Worm (Caenorhabditis elegans) whole organism, L3 larva: Measurements from ENCODE around the gene grsp-2.
A peak's percentile ranks its signal among the peaks of the same experiment; 100 is the strongest.

Source experiments
- R02D3.7 ChIP-seq: fragments of 150-350 bp; optimal IDR thresholded peaks from 2 replicates; lab custom pipeline; 2014; ENCODE audit warnings: missing biosample characterization, missing genetic modification characterization
- aly-2 ChIP-seq: fragments of 150-350 bp; optimal IDR thresholded peaks from 2 replicates; lab custom pipeline; 2014; ENCODE audit warnings: missing biosample characterization, missing genetic modification characterization
- ceh-28 ChIP-seq: fragments of 150-350 bp; optimal IDR thresholded peaks from 2 replicates; lab custom pipeline; 2014; ENCODE audit warnings: missing biosample characterization, missing genetic modification reagents, missing genetic modification characterization
- ceh-82 ChIP-seq: fragments of 150-350 bp; optimal IDR thresholded peaks from 2 replicates; lab custom pipeline; 2014; ENCODE audit warnings: missing biosample characterization, missing genetic modification characterization
- ceh-9 ChIP-seq: sonication (generic microtip); optimal IDR thresholded peaks from 2 replicates; lab custom pipeline; 2018; ENCODE audit warnings: missing biosample characterization, missing genetic modification characterization
- daf-12 ChIP-seq: fragments of 150-350 bp; optimal IDR thresholded peaks from 2 replicates; lab custom pipeline; 2014; ENCODE audit warnings: missing biosample characterization, missing genetic modification reagents, missing genetic modification characterization
- egl-27 ChIP-seq: sonication (generic microtip); optimal IDR thresholded peaks from 4 replicates; lab custom pipeline; 2017; ENCODE audit warnings: missing biosample characterization, missing genetic modification reagents, missing genetic modification characterization
- egl-5 ChIP-seq: fragments of 150-350 bp; optimal IDR thresholded peaks from 2 replicates; lab custom pipeline; 2017; ENCODE audit warnings: missing biosample characterization, missing genetic modification reagents, missing genetic modification characterization, inconsistent platforms
- elt-1 ChIP-seq: fragments of 150-350 bp; optimal IDR thresholded peaks from 2 replicates; lab custom pipeline; 2014; ENCODE audit warnings: missing biosample characterization, missing genetic modification characterization
- elt-2 ChIP-seq: sonication (generic microtip); optimal IDR thresholded peaks from 2 replicates; lab custom pipeline; 2016; ENCODE audit warnings: missing genetic modification reagents, mild to moderate bottlenecking, missing genetic modification characterization, missing compliant biosample characterization
- elt-3 ChIP-seq, 3 experiments: fragments of 150-350 bp in 1 of 3; sonication (generic microtip) in 2 of 3; optimal IDR thresholded peaks; 2 replicates in 2 of 3; 4 replicates in 1 of 3; lab custom pipeline; 2014 to 2017; ENCODE audit warnings: missing biosample characterization in 3 of 3, missing genetic modification characterization in 3 of 3
- eor-1 ChIP-seq, 2 experiments: fragments of 150-350 bp; optimal IDR thresholded peaks; 2 replicates each; lab custom pipeline; 2014 to 2018; ENCODE audit warnings: missing biosample characterization in 2 of 2, missing genetic modification characterization in 2 of 2
- fkh-10 ChIP-seq: sonication (generic microtip); optimal IDR thresholded peaks from 2 replicates; lab custom pipeline; 2017; ENCODE audit warnings: missing biosample characterization, missing genetic modification reagents, missing genetic modification characterization
- fkh-2 ChIP-seq: fragments of 150-350 bp; optimal IDR thresholded peaks from 2 replicates; lab custom pipeline; 2014; ENCODE audit warnings: missing biosample characterization, missing genetic modification reagents, missing genetic modification characterization
- fos-1 ChIP-seq: fragments of 150-350 bp; optimal IDR thresholded peaks from 2 replicates; lab custom pipeline; 2014; ENCODE audit warnings: missing biosample characterization, missing genetic modification characterization
- hmg-11 ChIP-seq: sonication (generic microtip); optimal IDR thresholded peaks from 2 replicates; lab custom pipeline; 2016; ENCODE audit warnings: missing genetic modification characterization, missing compliant biosample characterization
- jun-1 ChIP-seq: fragments of 150-350 bp; optimal IDR thresholded peaks from 2 replicates; lab custom pipeline; 2014; ENCODE audit warnings: missing biosample characterization, missing genetic modification reagents, missing genetic modification characterization
- lin-15B ChIP-seq: fragments of 150-350 bp; optimal IDR thresholded peaks from 2 replicates; lab custom pipeline; 2014; ENCODE audit warnings: missing biosample characterization, missing genetic modification characterization
- lin-39 ChIP-seq: fragments of 150-350 bp; optimal IDR thresholded peaks from 2 replicates; lab custom pipeline; 2018; ENCODE audit warnings: missing biosample characterization, missing genetic modification reagents, missing genetic modification characterization
- lsy-12 ChIP-seq: sonication (generic microtip); optimal IDR thresholded peaks from 2 replicates; lab custom pipeline; 2016; ENCODE audit warnings: mild to moderate bottlenecking, missing genetic modification characterization, missing compliant biosample characterization
- mdl-1 ChIP-seq: fragments of 150-350 bp; optimal IDR thresholded peaks from 2 replicates; lab custom pipeline; 2014; ENCODE audit warnings: missing biosample characterization, missing genetic modification characterization
- mml-1 ChIP-seq: fragments of 150-350 bp; sonication (generic microtip); optimal IDR thresholded peaks from 3 replicates; lab custom pipeline; 2014; ENCODE audit warnings: missing biosample characterization, missing genetic modification characterization
- nfya-1 ChIP-seq: sonication (generic microtip); optimal IDR thresholded peaks from 2 replicates; lab custom pipeline; 2017; ENCODE audit warnings: missing genetic modification characterization, mild to moderate bottlenecking, missing compliant biosample characterization, antibody characterized with exemption, moderate library complexity; ENCODE audit not compliant: insufficient read depth
- nhr-11 ChIP-seq: fragments of 150-350 bp; optimal IDR thresholded peaks from 2 replicates; lab custom pipeline; 2014; ENCODE audit warnings: missing biosample characterization, missing genetic modification characterization
- nhr-12 ChIP-seq: fragments of 150-350 bp; optimal IDR thresholded peaks from 2 replicates; lab custom pipeline; 2014; ENCODE audit warnings: missing biosample characterization, missing genetic modification characterization
- nhr-23 ChIP-seq: fragments of 150-350 bp; optimal IDR thresholded peaks from 2 replicates; lab custom pipeline; 2014; ENCODE audit warnings: missing biosample characterization, missing genetic modification reagents, missing genetic modification characterization
- nhr-237 ChIP-seq: fragments of 150-350 bp; optimal IDR thresholded peaks from 2 replicates; lab custom pipeline; 2014; ENCODE audit warnings: missing biosample characterization, missing genetic modification characterization
- nhr-25 ChIP-seq: sonication (generic microtip); optimal IDR thresholded peaks from 2 replicates; lab custom pipeline; 2017; ENCODE audit warnings: missing biosample characterization, missing genetic modification characterization
- nhr-43 ChIP-seq: sonication (generic microtip); optimal IDR thresholded peaks from 2 replicates; lab custom pipeline; 2016; ENCODE audit warnings: mild to moderate bottlenecking, missing genetic modification characterization, missing compliant biosample characterization; ENCODE audit not compliant: poor library complexity, severe bottlenecking
- nhr-67 ChIP-seq: fragments of 150-350 bp; optimal IDR thresholded peaks from 2 replicates; lab custom pipeline; 2014; ENCODE audit warnings: missing biosample characterization, missing genetic modification characterization
- nhr-76 ChIP-seq: fragments of 150-350 bp; sonication (generic microtip); optimal IDR thresholded peaks from 5 replicates; lab custom pipeline; 2014; ENCODE audit warnings: missing biosample characterization, missing genetic modification characterization
- nhr-77 ChIP-seq: fragments of 150-350 bp; optimal IDR thresholded peaks from 2 replicates; lab custom pipeline; 2014; ENCODE audit warnings: missing biosample characterization, missing genetic modification characterization
- pha-4 ChIP-seq: fragments of 150-350 bp; optimal IDR thresholded peaks from 2 replicates; lab custom pipeline; 2014; ENCODE audit warnings: missing biosample characterization, missing genetic modification reagents, missing genetic modification characterization
- pqm-1 ChIP-seq: fragments of 150-350 bp; optimal IDR thresholded peaks from 2 replicates; lab custom pipeline; 2017; ENCODE audit warnings: missing biosample characterization, missing genetic modification characterization, inconsistent platforms
- skn-1 ChIP-seq: fragments of 150-350 bp; optimal IDR thresholded peaks from 2 replicates; lab custom pipeline; 2014; ENCODE audit warnings: missing biosample characterization, missing genetic modification characterization
- snpc-4 ChIP-seq: fragments of 150-350 bp; optimal IDR thresholded peaks from 2 replicates; lab custom pipeline; 2014; ENCODE audit warnings: missing biosample characterization, missing genetic modification characterization
- tbx-2 ChIP-seq: sonication (generic microtip); optimal IDR thresholded peaks from 2 replicates; lab custom pipeline; 2016; ENCODE audit warnings: mild to moderate bottlenecking, missing genetic modification characterization, missing compliant biosample characterization
- unc-39 ChIP-seq: sonication (generic microtip); optimal IDR thresholded peaks from 4 replicates; lab custom pipeline; 2017; ENCODE audit warnings: missing biosample characterization, missing genetic modification characterization
- unc-62 ChIP-seq: fragments of 150-350 bp; sonication (generic microtip); optimal IDR thresholded peaks from 4 replicates; lab custom pipeline; 2014; ENCODE audit warnings: missing biosample characterization, missing genetic modification reagents, missing genetic modification characterization
- zag-1 ChIP-seq: fragments of 150-350 bp; optimal IDR thresholded peaks from 2 replicates; lab custom pipeline; 2014; ENCODE audit warnings: missing biosample characterization, missing genetic modification characterization
- ztf-4 ChIP-seq: fragments of 150-350 bp; optimal IDR thresholded peaks from 2 replicates; lab custom pipeline; 2014; ENCODE audit warnings: missing biosample characterization, missing genetic modification characterization

The grsp-2 gene

ce11 chrIV:8794895-8795665 lies 21.0 kb upstream of the grsp-2 start:
- TF ChIP-seq unc-62 = peak; percentile 80
- peak; percentile 17 for TF ChIP-seq lin-15B (tag; lab: Kevin White, UChicago)
- peak; percentile 62 for TF ChIP-seq nhr-43
- no peak for TF ChIP-seq egl-5
- TF ChIP-seq R02D3.7 (tag; lab: Kevin White, UChicago) = peak; percentile 46
- no peak for TF ChIP-seq fkh-2 (tag; lab: Kevin White, UChicago)
- peak; percentile 97 for TF ChIP-seq elt-2 (tag; lab: Kevin White, UChicago)
- TF ChIP-seq mdl-1 (tag; lab: Kevin White, UChicago) = peak; percentile 75
- TF ChIP-seq pqm-1 (tag; lab: Kevin White, UChicago) = peak; percentile 56
- TF ChIP-seq nhr-23 = peak; percentile 83
- no peak for TF ChIP-seq aly-2 (tag; lab: Kevin White, UChicago)
- TF ChIP-seq hmg-11 = peak; percentile 80
- TF ChIP-seq ceh-82 (tag; lab: Kevin White, UChicago) = peak; percentile 49
- TF ChIP-seq ztf-4 (tag; lab: Kevin White, UChicago) = peak; percentile 67
- TF ChIP-seq eor-1 (tag; optimal IDR thresholded peaks at IDR 0.05; lab: Kevin White, UChicago) = no peak
- TF ChIP-seq fos-1 = no peak
- TF ChIP-seq ceh-9 = no peak
- peak; percentile 79 for TF ChIP-seq lin-39 (tag; lab: Kevin White, UChicago)
- peak; percentile 29 for TF ChIP-seq zag-1 (tag; lab: Kevin White, UChicago)
- TF ChIP-seq daf-12 (tag; lab: Kevin White, UChicago) = peak; percentile 7
- peak; percentile 68 for TF ChIP-seq pha-4 (tag; lab: Kevin White, UChicago)
- peak; percentile 53 for TF ChIP-seq egl-27 (tag; lab: Kevin White, UChicago)
- peak; percentile 88 for TF ChIP-seq nhr-25 (tag; lab: Kevin White, UChicago)
- no peak for TF ChIP-seq nhr-237 (tag; lab: Kevin White, UChicago)
- no peak for TF ChIP-seq mml-1
- TF ChIP-seq fkh-10 (GFP tag; lab: Kevin White, UChicago) = peak; percentile 90
- TF ChIP-seq unc-39 (tag; lab: Kevin White, UChicago) = no peak
- peak in 1 of 3 experiments; percentile 11 for TF ChIP-seq elt-3 (tag; optimal IDR thresholded peaks at IDR 0.05; lab: Kevin White, UChicago)
- TF ChIP-seq jun-1 = peak; percentile 77
- TF ChIP-seq nhr-11 (tag; lab: Kevin White, UChicago) = no peak
- TF ChIP-seq nhr-67 (tag; lab: Kevin White, UChicago) = no peak
- TF ChIP-seq nfya-1 = peak; percentile 81
- peak; percentile 57 for TF ChIP-seq ceh-28 (tag; lab: Kevin White, UChicago)
- no peak for TF ChIP-seq nhr-76 (tag; lab: Kevin White, UChicago)
- peak; percentile 82 for TF ChIP-seq lsy-12 (tag; lab: Kevin White, UChicago)
- peak; percentile 12 for TF ChIP-seq skn-1 (tag; lab: Kevin White, UChicago)
- no peak for TF ChIP-seq nhr-77 (tag; lab: Kevin White, UChicago)
- TF ChIP-seq tbx-2 (tag; lab: Kevin White, UChicago) = peak; percentile 71
- TF ChIP-seq elt-1 (tag; lab: Kevin White, UChicago) = peak; percentile 65
- peak; percentile 83 for TF ChIP-seq snpc-4
- TF ChIP-seq, all 47 proteins: peak for 27

- TF ChIP-seq fkh-10 (GFP tag; lab: Kevin White, UChicago) (peak; percentile 68), snpc-4 (peak; percentile 41), nhr-12 (tag; lab: Kevin White, UChicago) (no peak), unc-62 (no peak), hmg-11 (peak; percentile 26), lin-39 (tag; lab: Kevin White, UChicago) (peak; percentile 64), nfya-1 (peak; percentile 66)
Measured at ce11 chrIV:8796246-8796645, 19.9 kb upstream of the grsp-2 start.
